Fruit fly (Drosophila melanogaster) whole organism, adult: ENCODE results near the gene CG1785.
A peak's percentile ranks its signal among the peaks of the same experiment; 100 is the strongest.

ENCODE experiments used
- CG11617 ChIP-seq: fragments of 200-800 bp; sonication (Bioruptor generic); optimal IDR thresholded peaks from 2 replicates; lab custom pipeline; 2017; ENCODE audit warnings: mild to moderate bottlenecking, missing biosample characterization, missing genetic modification reagents, missing genetic modification characterization
- CG12768 ChIP-seq: fragments of 200-800 bp; sonication (Bioruptor generic); optimal IDR thresholded peaks from 2 replicates; lab custom pipeline; 2017; ENCODE audit warnings: missing biosample characterization, missing genetic modification characterization, mild to moderate bottlenecking, moderate library complexity, missing genetic modification reagents
- CG14711 ChIP-seq: fragments of 200-800 bp; sonication (Bioruptor generic); optimal IDR thresholded peaks from 2 replicates; lab custom pipeline; 2018; ENCODE audit warnings: missing biosample characterization, mild to moderate bottlenecking, missing genetic modification characterization, moderate library complexity
- CG1620 ChIP-seq: fragments of 200-800 bp; sonication (Bioruptor generic); optimal IDR thresholded peaks from 2 replicates; lab custom pipeline; 2016; ENCODE audit warnings: missing biosample characterization, missing genetic modification characterization
- CG33017 ChIP-seq: fragments of 200-800 bp; sonication (Bioruptor generic); optimal IDR thresholded peaks from 2 replicates; lab custom pipeline; 2018; ENCODE audit warnings: missing biosample characterization, mild to moderate bottlenecking, missing genetic modification characterization, moderate library complexity
- CG5204 ChIP-seq: fragments of 200-800 bp; sonication (Bioruptor generic); optimal IDR thresholded peaks from 2 replicates; lab custom pipeline; 2016; ENCODE audit warnings: missing biosample characterization, missing genetic modification characterization
- CG7045 ChIP-seq: fragments of 200-800 bp; sonication (Bioruptor generic); optimal IDR thresholded peaks from 2 replicates; lab custom pipeline; 2017; ENCODE audit warnings: missing biosample characterization, mild to moderate bottlenecking, missing genetic modification characterization
- CG7101 ChIP-seq: fragments of 200-800 bp; sonication (Bioruptor generic); optimal IDR thresholded peaks from 2 replicates; lab custom pipeline; 2018; ENCODE audit warnings: missing biosample characterization, mild to moderate bottlenecking, missing genetic modification characterization, moderate library complexity
- Clk ChIP-seq: fragments of 200-800 bp; sonication (Bioruptor generic); optimal IDR thresholded peaks from 2 replicates; lab custom pipeline; 2017; ENCODE audit warnings: missing biosample characterization, missing genetic modification characterization
- Crg-1 ChIP-seq: fragments of 200-800 bp; sonication (Bioruptor generic); optimal IDR thresholded peaks from 2 replicates; lab custom pipeline; 2016; ENCODE audit warnings: missing biosample characterization, missing genetic modification characterization
- Hr96 ChIP-seq: fragments of 200-800 bp; sonication (Bioruptor generic); optimal IDR thresholded peaks from 2 replicates; lab custom pipeline; 2016; ENCODE audit warnings: missing biosample characterization, missing genetic modification characterization
- Mnt ChIP-seq: fragments of 200-800 bp; sonication (Bioruptor generic); optimal IDR thresholded peaks from 2 replicates; lab custom pipeline; 2016; ENCODE audit warnings: missing biosample characterization, mild to moderate bottlenecking, missing genetic modification characterization
- bab1 ChIP-seq: fragments of 200-800 bp; sonication (Bioruptor generic); optimal IDR thresholded peaks from 3 replicates; lab custom pipeline; 2019; ENCODE audit warnings: missing biosample characterization, mild to moderate bottlenecking, missing genetic modification characterization, moderate library complexity
- cic ChIP-seq: fragments of 200-800 bp; sonication (Bioruptor generic); optimal IDR thresholded peaks from 2 replicates; lab custom pipeline; 2017; ENCODE audit warnings: missing biosample characterization, mild to moderate bottlenecking, missing genetic modification characterization, moderate library complexity
- cnc ChIP-seq, 2 experiments: fragments of >200 bp; optimal IDR thresholded peaks; 2 replicates each; lab custom pipeline; 2017
- kay ChIP-seq: fragments of 200-800 bp; sonication (Bioruptor generic); peaks from one replicate; lab custom pipeline; 2016; ENCODE audit warnings: missing biosample characterization, missing genetic modification characterization, borderline replicate concordance
- ovo ChIP-seq: fragments of 200-800 bp; sonication (Bioruptor generic); optimal IDR thresholded peaks from 2 replicates; lab custom pipeline; 2016; ENCODE audit warnings: missing biosample characterization, missing genetic modification characterization
- pad ChIP-seq: fragments of 200-800 bp; sonication (Bioruptor generic); optimal IDR thresholded peaks from 3 replicates; lab custom pipeline; 2017; ENCODE audit warnings: missing biosample characterization, missing genetic modification characterization, mild to moderate bottlenecking, moderate library complexity, missing genetic modification reagents
- tj ChIP-seq: fragments of 200-800 bp; sonication (Bioruptor generic); optimal IDR thresholded peaks from 3 replicates; lab custom pipeline; 2017; ENCODE audit warnings: missing biosample characterization, mild to moderate bottlenecking, missing genetic modification characterization, moderate library complexity
- toe ChIP-seq: fragments of 200-800 bp; sonication (Bioruptor generic); optimal IDR thresholded peaks from 2 replicates; lab custom pipeline; 2016; ENCODE audit warnings: missing biosample characterization, missing genetic modification characterization

The CG1785 gene

DNA sequence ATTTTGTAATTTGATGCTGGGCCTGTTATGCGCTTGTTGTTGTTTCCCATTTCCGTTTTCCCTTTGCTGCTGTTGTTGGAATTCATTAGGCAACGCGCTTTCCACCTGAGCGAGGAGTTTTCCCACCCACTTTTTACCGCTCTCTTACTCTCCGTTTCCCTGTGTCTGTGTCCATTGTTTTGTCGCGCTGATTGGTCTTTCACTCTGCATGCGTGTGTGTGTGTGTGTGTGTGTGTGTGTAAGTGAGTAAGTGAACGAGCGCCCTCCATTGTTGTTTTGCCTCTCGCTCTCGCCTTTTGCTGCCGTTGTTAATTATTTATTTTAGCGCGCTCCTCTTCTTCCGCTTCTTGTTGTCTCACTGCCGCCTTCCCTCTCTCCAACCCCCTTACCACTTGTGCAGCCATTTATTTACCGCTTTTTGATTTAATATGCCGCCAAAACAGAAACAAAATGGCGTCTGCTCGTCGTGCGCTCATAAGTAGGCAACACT is 18.6 kb upstream of the CG1785 start:
- TF ChIP-seq toe (GFP tag; lab: Kevin White, UChicago) (no peak), CG7101 (tag; lab: Kevin White, UChicago) (no peak), kay (no peak), Hr96 (no peak), CG33017 (no peak), cic (GFP tag; lab: Kevin White, UChicago) (no peak), tj (no peak), CG1620 (no peak)

DNA sequence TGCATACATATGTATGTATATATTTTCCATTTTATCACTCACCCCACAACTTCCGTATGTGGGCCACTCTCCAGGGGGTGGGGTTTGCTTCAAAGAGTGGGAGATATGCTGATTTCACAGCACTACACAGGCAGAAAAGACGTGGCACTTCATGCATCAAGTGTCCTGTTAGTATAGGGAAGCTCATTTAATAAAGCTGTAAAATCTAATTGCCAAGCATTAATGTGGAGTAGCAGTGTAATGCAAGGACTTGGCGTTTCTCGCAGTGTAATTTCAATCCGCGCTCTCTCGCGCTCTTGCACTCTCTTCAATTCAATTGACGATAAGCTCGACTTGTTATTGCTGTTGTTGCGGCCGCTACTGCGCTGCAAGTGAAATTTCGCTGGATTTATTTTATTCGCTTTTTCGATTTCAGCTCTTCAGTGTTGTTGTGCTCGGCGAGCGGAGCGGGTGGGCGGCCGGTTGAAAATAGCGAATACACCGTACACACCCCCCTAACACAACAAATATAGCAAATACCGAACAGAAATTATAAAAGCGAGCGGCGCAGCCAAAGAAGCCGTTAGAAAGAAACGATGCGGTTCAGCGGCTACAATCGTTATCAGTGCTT is 5.4 kb upstream of the CG1785 start, which contains the start of gene Hexo2:
Gene Hexo2, plus strand, starts transcription at position 419 of the 610 bp plus-strand sequence.
- TF ChIP-seq pad (GFP tag; lab: Kevin White, UChicago) = peak; percentile 88
- peak; percentile 33 for TF ChIP-seq ovo (GFP tag; lab: Kevin White, UChicago)
- peak; percentile 67 for TF ChIP-seq CG33017
- TF ChIP-seq CG7101 (tag; lab: Kevin White, UChicago) = peak; percentile 89
- TF ChIP-seq cic (GFP tag; lab: Kevin White, UChicago) = no peak
- no peak for TF ChIP-seq kay
- TF ChIP-seq CG5204 (GFP tag; lab: Kevin White, UChicago) = peak; percentile 53
- no peak for TF ChIP-seq toe (GFP tag; lab: Kevin White, UChicago)
- TF ChIP-seq Crg-1 (GFP tag; lab: Kevin White, UChicago) = peak; percentile 94
- TF ChIP-seq Mnt (GFP tag; lab: Kevin White, UChicago) = peak; percentile 34
- TF ChIP-seq CG7045 (GFP tag; lab: Kevin White, UChicago) = peak; percentile 38
- TF ChIP-seq Hr96 = peak; percentile 87
- peak; percentile 36 for TF ChIP-seq Clk (GFP tag; lab: Kevin White, UChicago)
- no peak for TF ChIP-seq cnc (optimal IDR thresholded peaks at IDR 0.05; lab: Kevin White, UChicago)
- TF ChIP-seq bab1 = peak; percentile 98
- peak; percentile 71 for TF ChIP-seq CG11617 (GFP tag; lab: Kevin White, UChicago)
- TF ChIP-seq tj = peak; percentile 83
- peak; percentile 42 for TF ChIP-seq CG12768
- TF ChIP-seq CG14711 = peak; percentile 88
- TF ChIP-seq CG1620 = peak; percentile 96

DNA sequence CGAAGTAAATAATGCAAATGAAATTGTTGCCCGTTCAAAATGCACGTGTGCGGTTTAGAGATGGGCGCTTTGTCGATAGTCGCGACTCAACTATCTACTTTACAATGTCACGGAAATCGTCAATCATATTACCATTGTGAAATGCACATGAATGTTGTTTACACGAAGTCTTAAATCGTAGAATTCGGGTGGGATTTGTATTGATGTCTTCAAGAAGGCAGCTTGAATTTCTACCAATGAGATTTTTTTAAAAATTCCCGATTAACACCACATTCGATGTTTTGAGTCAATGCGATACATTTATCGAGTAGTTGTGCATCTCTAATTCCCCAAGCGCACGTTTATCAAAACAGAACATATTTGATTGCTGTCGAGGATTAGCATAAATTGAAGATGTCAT is 5.5 kb downstream of the CG1785 start, which contains the start of gene CG1789:
Gene CG1789, plus strand, starts transcription at position 308 of the 400 bp plus-strand sequence.
- peak; percentile 8 for TF ChIP-seq CG5204 (GFP tag; lab: Kevin White, UChicago)
- peak; percentile 7 for TF ChIP-seq CG1620
- no peak for TF ChIP-seq CG33017
- TF ChIP-seq pad (GFP tag; lab: Kevin White, UChicago) = no peak
- peak; percentile 21 for TF ChIP-seq Crg-1 (GFP tag; lab: Kevin White, UChicago)
- peak; percentile 5 for TF ChIP-seq CG14711
- peak; percentile 16 for TF ChIP-seq bab1
- TF ChIP-seq toe (GFP tag; lab: Kevin White, UChicago) = peak; percentile 21
- TF ChIP-seq Mnt (GFP tag; lab: Kevin White, UChicago) = peak; percentile 97
- peak; percentile 72 for TF ChIP-seq tj
- no peak for TF ChIP-seq cic (GFP tag; lab: Kevin White, UChicago)
- TF ChIP-seq CG11617 (GFP tag; lab: Kevin White, UChicago) = peak; percentile 28

DNA sequence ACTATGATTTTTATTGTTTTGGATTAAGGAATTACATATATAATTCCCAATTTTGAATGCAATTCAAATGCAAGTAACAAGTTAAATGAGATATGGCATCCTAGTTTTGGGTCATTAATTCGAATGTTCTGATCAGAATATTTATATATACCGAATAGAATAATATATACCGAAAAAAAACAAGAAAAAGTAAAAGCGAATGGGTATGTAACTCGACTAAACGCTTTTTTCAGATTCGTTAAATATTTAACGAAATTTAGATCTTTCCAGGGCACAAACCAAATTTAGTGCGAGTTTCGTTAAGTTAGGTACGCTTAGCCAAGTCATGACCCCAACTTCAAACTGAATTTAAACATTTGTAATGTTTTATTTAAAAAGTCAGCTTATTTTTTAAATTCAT is 6.8 kb downstream of the CG1785 start:
- TF ChIP-seq CG7101 (tag; lab: Kevin White, UChicago) = no peak
- TF ChIP-seq CG11617 (GFP tag; lab: Kevin White, UChicago) = no peak
- no peak for TF ChIP-seq CG7045 (GFP tag; lab: Kevin White, UChicago)
- no peak for TF ChIP-seq toe (GFP tag; lab: Kevin White, UChicago)
- no peak for TF ChIP-seq Hr96
- TF ChIP-seq cnc (optimal IDR thresholded peaks at IDR 0.05; lab: Kevin White, UChicago) = no peak
- no peak for TF ChIP-seq cic (GFP tag; lab: Kevin White, UChicago)
- TF ChIP-seq Mnt (GFP tag; lab: Kevin White, UChicago) = no peak
- no peak for TF ChIP-seq pad (GFP tag; lab: Kevin White, UChicago)
- TF ChIP-seq bab1 = no peak
- no peak for TF ChIP-seq kay
- no peak for TF ChIP-seq CG33017
- TF ChIP-seq ovo (GFP tag; lab: Kevin White, UChicago) = no peak
- no peak for TF ChIP-seq Clk (GFP tag; lab: Kevin White, UChicago)
- TF ChIP-seq CG14711 = no peak

DNA sequence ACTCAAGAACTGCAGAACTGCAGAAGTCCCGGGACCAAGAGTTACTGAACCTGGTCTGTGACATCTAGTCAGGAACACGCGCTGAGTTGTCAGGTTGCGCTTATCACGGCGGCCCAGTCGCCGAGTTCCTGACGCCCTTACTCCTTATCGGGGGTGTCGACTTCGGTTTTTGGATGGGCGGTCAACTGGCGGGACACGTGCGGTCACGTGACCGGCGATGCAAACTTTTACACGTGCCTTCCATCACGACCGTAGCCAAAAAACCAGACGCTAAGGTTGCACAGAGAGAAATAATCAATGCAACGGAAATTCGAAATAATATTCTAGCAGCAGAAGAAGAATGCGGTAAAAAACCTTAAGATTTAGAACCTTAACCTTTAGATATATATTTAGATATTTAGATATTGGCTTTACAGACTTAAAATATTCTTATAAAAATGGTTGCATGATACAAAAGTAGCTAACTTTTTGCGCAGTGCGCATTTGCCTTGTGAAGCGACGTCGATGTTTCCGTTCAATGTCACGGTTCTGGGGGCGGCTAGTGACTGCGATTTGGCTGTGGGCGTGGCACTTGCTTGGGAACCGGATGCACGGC is 8.8 kb downstream of the CG1785 start:
- TF ChIP-seq Clk (GFP tag; lab: Kevin White, UChicago) = no peak
- TF ChIP-seq CG7045 (GFP tag; lab: Kevin White, UChicago) = no peak
- TF ChIP-seq pad (GFP tag; lab: Kevin White, UChicago) = no peak
- TF ChIP-seq CG12768 = no peak
- TF ChIP-seq CG11617 (GFP tag; lab: Kevin White, UChicago) = no peak
- no peak for TF ChIP-seq CG5204 (GFP tag; lab: Kevin White, UChicago)
- no peak for TF ChIP-seq ovo (GFP tag; lab: Kevin White, UChicago)
- no peak for TF ChIP-seq kay
- no peak for TF ChIP-seq CG14711
- no peak for TF ChIP-seq CG7101 (tag; lab: Kevin White, UChicago)
- no peak for TF ChIP-seq Crg-1 (GFP tag; lab: Kevin White, UChicago)
- TF ChIP-seq tj = no peak
- TF ChIP-seq cnc (optimal IDR thresholded peaks at IDR 0.05; lab: Kevin White, UChicago) = no peak

DNA sequence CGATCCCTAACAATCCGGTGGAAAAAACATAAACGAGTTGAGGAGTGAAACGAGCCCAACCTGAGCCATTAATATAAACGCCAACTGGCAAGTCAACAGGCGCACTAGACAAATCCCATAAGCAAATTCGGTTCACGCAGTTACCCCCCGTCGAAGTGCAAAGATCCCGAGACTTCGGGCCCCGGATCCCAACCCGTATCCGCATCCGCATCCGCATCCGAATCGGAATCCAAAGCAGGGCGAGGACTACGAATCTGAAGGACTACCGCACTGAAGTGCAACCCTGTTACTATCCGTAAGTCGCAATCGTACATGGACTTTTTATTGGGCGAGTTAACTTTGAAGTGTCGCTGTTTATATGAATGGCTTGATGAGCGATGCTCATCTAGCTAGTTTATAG is 10.1 kb downstream of the CG1785 start:
- no peak for TF ChIP-seq cic (GFP tag; lab: Kevin White, UChicago)
- TF ChIP-seq CG14711 = no peak
- TF ChIP-seq kay = no peak
- TF ChIP-seq bab1 = no peak
- no peak for TF ChIP-seq Hr96
- no peak for TF ChIP-seq CG7101 (tag; lab: Kevin White, UChicago)
- no peak for TF ChIP-seq Clk (GFP tag; lab: Kevin White, UChicago)
- TF ChIP-seq CG12768 = no peak
- no peak for TF ChIP-seq CG11617 (GFP tag; lab: Kevin White, UChicago)
